Worm (Caenorhabditis elegans): ENCODE results near the gene apt-9.

- no peak for TF ChIP-seq nhr-90 (tag; optimal IDR thresholded peaks at IDR 0.05; ENCODE audit: poor library complexity)
- no peak for TF ChIP-seq nhr-12 (tag; optimal IDR thresholded peaks at IDR 0.05)
- no peak for TF ChIP-seq mep-1 (tag; optimal IDR thresholded peaks at IDR 0.05)
- TF ChIP-seq ztf-11 (tag; optimal IDR thresholded peaks at IDR 0.05) = no peak
- no peak for TF ChIP-seq ztf-4 (tag; optimal IDR thresholded peaks at IDR 0.05)
- no peak for TF ChIP-seq sox-4 (tag; optimal IDR thresholded peaks at IDR 0.05)
- TF ChIP-seq mef-2 (tag; optimal IDR thresholded peaks at IDR 0.05) = no peak
- TF ChIP-seq pqm-1 (tag; optimal IDR thresholded peaks at IDR 0.05) = no peak
- no peak for TF ChIP-seq ceh-88 (GFP tag; IDR thresholded peaks at IDR 0.05)
- TF ChIP-seq ceh-90 (tag; optimal IDR thresholded peaks at IDR 0.05) = no peak
- TF ChIP-seq sptf-1 (tag; optimal IDR thresholded peaks at IDR 0.05) = no peak
- no peak for TF ChIP-seq pag-3 (tag; optimal IDR thresholded peaks at IDR 0.05; ENCODE audit: borderline replicate concordance, insufficient read depth)
- no peak for TF ChIP-seq nhr-77 (tag; optimal IDR thresholded peaks at IDR 0.05)
- TF ChIP-seq aly-2 (tag; optimal IDR thresholded peaks at IDR 0.05) = no peak
These were observed 9.8 kb downstream of the apt-9 start, which contains the start of gene W04G3.10 for ce11 chrX:11078150-11078549.
